Fruit fly (Drosophila melanogaster): ENCODE measurements around the gene CG14841.

Gene CG14841

dm6 chr3R:14224105-14224574, 38.1 kb downstream of the CG14841 start, which contains the start of gene Sp212 (continued):
- no peak for TF ChIP-seq phol (tag; optimal IDR thresholded peaks at IDR 0.05)
- no peak for TF ChIP-seq CG11085 (GFP tag; IDR thresholded peaks at IDR 0.05)
- no peak for TF ChIP-seq NfI (GFP tag; optimal IDR thresholded peaks at IDR 0.05)
- TF ChIP-seq CG7987 (GFP tag; optimal IDR thresholded peaks at IDR 0.05), result no peak
- TF ChIP-seq D19B (GFP tag; optimal IDR thresholded peaks at IDR 0.05), result peak; percentile 94
- TF ChIP-seq CG3847 (GFP tag; IDR thresholded peaks at IDR 0.05), result no peak
- no peak for TF ChIP-seq CkIIα-i1 (GFP tag; IDR thresholded peaks at IDR 0.05)
- TF ChIP-seq pros (GFP tag; optimal IDR thresholded peaks at IDR 0.05), result no peak
- no peak for TF ChIP-seq Lpt (GFP tag; optimal IDR thresholded peaks at IDR 0.05)
- no peak for TF ChIP-seq CG4617 (GFP tag; optimal IDR thresholded peaks at IDR 0.05; ENCODE audit: borderline replicate concordance)
- TF ChIP-seq CG15601 (tag; optimal IDR thresholded peaks at IDR 0.05), result no peak
- TF ChIP-seq Trl (optimal IDR thresholded peaks at IDR 0.05), result no peak
- no peak for TF ChIP-seq Trl (GFP tag; optimal IDR thresholded peaks at IDR 0.05)
- peak; percentile 49 for TF ChIP-seq Ets65A (GFP tag)
- TF ChIP-seq CG8359 (GFP tag; optimal IDR thresholded peaks at IDR 0.05; ENCODE audit: borderline replicate concordance), result no peak
- TF ChIP-seq CG43689 (GFP tag; IDR thresholded peaks at IDR 0.05), result no peak

- no peak for TF ChIP-seq da (GFP tag; optimal IDR thresholded peaks at IDR 0.05)
- no peak for TF ChIP-seq Ets97D (GFP tag; optimal IDR thresholded peaks at IDR 0.05)
- TF ChIP-seq E2f1 (GFP tag; IDR thresholded peaks at IDR 0.05), result no peak
- TF ChIP-seq nerfin-2 (GFP tag; IDR thresholded peaks at IDR 0.05; ENCODE audit: partially characterized antibody), result no peak
- TF ChIP-seq CG9932 (GFP tag; IDR thresholded peaks at IDR 0.05), result no peak
- no peak for TF ChIP-seq jumu (GFP tag; optimal IDR thresholded peaks at IDR 0.05)
- TF ChIP-seq Antp (GFP tag; optimal IDR thresholded peaks at IDR 0.05), result no peak
- TF ChIP-seq gcm2 (GFP tag; optimal IDR thresholded peaks at IDR 0.05), result no peak
- no peak for TF ChIP-seq MTF-1 (GFP tag; optimal IDR thresholded peaks at IDR 0.05; ENCODE audit: borderline replicate concordance)
- TF ChIP-seq trem (tag; optimal IDR thresholded peaks at IDR 0.05), result no peak
- TF ChIP-seq Stat92E (GFP tag; optimal IDR thresholded peaks at IDR 0.05), result no peak
- TF ChIP-seq Elba2 (GFP tag; optimal IDR thresholded peaks at IDR 0.05), result no peak
- no peak for TF ChIP-seq H15 (GFP tag; IDR thresholded peaks at IDR 0.05)
- TF ChIP-seq Awh (GFP tag; IDR thresholded peaks at IDR 0.05), result no peak
- TF ChIP-seq Hand (GFP tag; optimal IDR thresholded peaks at IDR 0.05), result no peak
- no peak for TF ChIP-seq CG14710 (tag; optimal IDR thresholded peaks at IDR 0.05)
- TF ChIP-seq Scr (GFP tag; IDR thresholded peaks at IDR 0.05; ENCODE audit: partially characterized antibody), result no peak
- no peak for TF ChIP-seq sim (GFP tag; IDR thresholded peaks at IDR 0.05)
- TF ChIP-seq CG6689 (GFP tag; IDR thresholded peaks at IDR 0.05), result no peak
Measured at dm6 chr3R:14221484-14221883, 40.7 kb downstream of the CG14841 start, which contains the start of gene CG33109. CG33109 (minus strand) TSS chr3R:14221584.

dm6 chr3R:14220105-14220504, 42.1 kb downstream of the CG14841 start, which contains the start of gene CG31326:
CG31326 (minus strand) TSS chr3R:14220205.
- TF ChIP-seq sna (GFP tag; IDR thresholded peaks at IDR 0.05; ENCODE audit: partially characterized antibody) (no peak), Drgx (GFP tag; IDR thresholded peaks at IDR 0.05) (no peak), zen (tag; optimal IDR thresholded peaks at IDR 0.05) (no peak), CG11093 (GFP tag; IDR thresholded peaks at IDR 0.05) (no peak), eve (GFP tag; optimal IDR thresholded peaks at IDR 0.05) (no peak), CG7839 (tag; optimal IDR thresholded peaks at IDR 0.05) (no peak), repo (GFP tag; optimal IDR thresholded peaks at IDR 0.05) (no peak)

Measured in whole organism, embryonic.